Fruit fly (Drosophila melanogaster) Kc167 (cell line): ENCODE measurements around the gene Arp2.

Source experiments
- Myc ChIP-seq: fragments of >200 bp; optimal IDR thresholded peaks from 2 replicates; lab custom pipeline; 2017; ENCODE audit warnings: missing external identifiers
- Sin3A ChIP-seq: fragments of >200 bp; optimal IDR thresholded peaks from 2 replicates; lab custom pipeline; 2018; ENCODE audit warnings: missing external identifiers
- h ChIP-seq: fragments of >200 bp; optimal IDR thresholded peaks from 3 replicates; lab custom pipeline; 2018; ENCODE audit warnings: missing external identifiers
- insv ChIP-seq: fragments of >200 bp; optimal IDR thresholded peaks from 3 replicates; lab custom pipeline; 2018; ENCODE audit warnings: missing external identifiers
- psq ChIP-seq: fragments of >200 bp; optimal IDR thresholded peaks from 2 replicates; lab custom pipeline; 2017; ENCODE audit warnings: missing external identifiers
- ttk ChIP-seq: sonication (Bioruptor generic); optimal IDR thresholded peaks from 2 replicates; lab custom pipeline; 2017; ENCODE audit warnings: missing external identifiers

dm6 chrX:16579978-16580377 lies 26.2 kb upstream of the Arp2 start:
- TF ChIP-seq psq (lab: Kevin White, UChicago) (no peak), Myc (lab: Kevin White, UChicago) (no peak), ttk (lab: Kevin White, UChicago) (no peak), insv (lab: Kevin White, UChicago) (no peak), Sin3A (lab: Kevin White, UChicago) (no peak), h (no peak)
